Worm (Caenorhabditis elegans) whole organism, young adult: ENCODE results near the gene F49F1.4.

Source experiments
- B0261.1 ChIP-seq: sonication (generic microtip); optimal IDR thresholded peaks from 2 replicates; lab custom pipeline; 2016; ENCODE audit warnings: mild to moderate bottlenecking, missing genetic modification characterization, moderate library complexity, missing compliant biosample characterization
- C06A6.2 ChIP-seq: fragments of 200-800 bp; sonication (Bioruptor generic); conservative IDR thresholded peaks from 2 replicates; pipeline ENCODE4 v1.3.6; 2022; ENCODE audit warnings: missing genetic modification characterization, missing compliant biosample characterization
- D2030.7 ChIP-seq: fragments of 200-800 bp; sonication (Bioruptor generic); IDR thresholded peaks from 2 replicates; pipeline ENCODE4 v1.3.6; 2022; ENCODE audit warnings: missing genetic modification reagents, missing genetic modification characterization, missing compliant biosample characterization
- F10E7.11 ChIP-seq: sonication (generic microtip); optimal IDR thresholded peaks from 2 replicates; lab custom pipeline; 2017; ENCODE audit warnings: mild to moderate bottlenecking, missing genetic modification characterization, moderate library complexity, missing compliant biosample characterization
- F22D6.2 ChIP-seq: sonication (generic microtip); optimal IDR thresholded peaks from 2 replicates; lab custom pipeline; 2016; ENCODE audit warnings: mild to moderate bottlenecking, missing genetic modification characterization, missing compliant biosample characterization
- F23B12.7 ChIP-seq: sonication (generic microtip); optimal IDR thresholded peaks from 2 replicates; lab custom pipeline; 2017; ENCODE audit warnings: missing genetic modification characterization, mild to moderate bottlenecking, missing compliant biosample characterization, antibody characterized with exemption, moderate library complexity; ENCODE audit not compliant: insufficient read depth
- F37B4.10 ChIP-seq: fragments of 200-800 bp; sonication (Bioruptor generic); IDR thresholded peaks from 2 replicates; pipeline ENCODE4 v1.3.6; 2022; ENCODE audit warnings: missing genetic modification characterization, missing compliant biosample characterization
- F49E8.2 ChIP-seq: sonication (generic microtip); optimal IDR thresholded peaks from 3 replicates; lab custom pipeline; 2017; ENCODE audit warnings: missing genetic modification characterization, mild to moderate bottlenecking, missing compliant biosample characterization, antibody characterized with exemption, moderate library complexity; ENCODE audit not compliant: insufficient read depth
- F57C9.4 ChIP-seq: sonication (generic microtip); optimal IDR thresholded peaks from 2 replicates; lab custom pipeline; 2017; ENCODE audit warnings: mild to moderate bottlenecking, missing genetic modification characterization, missing compliant biosample characterization
- K11D2.4 ChIP-seq: fragments of 200-800 bp; sonication (Bioruptor generic); IDR thresholded peaks from 2 replicates; pipeline ENCODE4 v1.3.6; 2022; ENCODE audit warnings: missing genetic modification reagents, missing genetic modification characterization, missing compliant biosample characterization
- Y56A3A.18 ChIP-seq: fragments of 200-800 bp; sonication (Bioruptor generic); IDR thresholded peaks from 2 replicates; pipeline ENCODE4 v1.3.6; 2022; ENCODE audit warnings: missing genetic modification reagents, missing genetic modification characterization, missing compliant biosample characterization
- aptf-2 ChIP-seq: fragments of 200-800 bp; sonication (Bioruptor generic); conservative IDR thresholded peaks from 2 replicates; pipeline ENCODE4 v1.3.6; 2022; ENCODE audit warnings: missing genetic modification reagents, missing genetic modification characterization, missing compliant biosample characterization
- atf-7 ChIP-seq: sonication (generic microtip); optimal IDR thresholded peaks from 2 replicates; lab custom pipeline; 2017; ENCODE audit warnings: mild to moderate bottlenecking, missing genetic modification characterization, missing compliant biosample characterization
- attf-3 ChIP-seq: fragments of 200-800 bp; sonication (Bioruptor generic); conservative IDR thresholded peaks from 2 replicates; pipeline ENCODE4 v1.3.6; 2022; ENCODE audit warnings: missing genetic modification reagents, missing genetic modification characterization, missing compliant biosample characterization
- attf-5 ChIP-seq: fragments of 200-800 bp; sonication (Bioruptor generic); optimal IDR thresholded peaks from 2 replicates; lab custom pipeline; 2018; ENCODE audit warnings: mild to moderate bottlenecking, missing genetic modification characterization, missing compliant biosample characterization
- attf-6 ChIP-seq: fragments of 200-800 bp; sonication (Bioruptor generic); IDR thresholded peaks from 2 replicates; pipeline ENCODE4 v1.3.6; 2022; ENCODE audit warnings: missing genetic modification reagents, missing genetic modification characterization, missing compliant biosample characterization
- bed-1 ChIP-seq: fragments of 200-800 bp; sonication (Bioruptor generic); IDR thresholded peaks from 2 replicates; pipeline ENCODE4 v1.3.6; 2022; ENCODE audit warnings: missing genetic modification reagents, missing genetic modification characterization, missing compliant biosample characterization
- bed-2 ChIP-seq: fragments of 200-800 bp; sonication (Bioruptor generic); IDR thresholded peaks from 2 replicates; pipeline ENCODE4 v1.3.6; 2022; ENCODE audit warnings: missing genetic modification reagents, missing genetic modification characterization, missing compliant biosample characterization
- ccch-3 ChIP-seq: fragments of 200-800 bp; sonication (Bioruptor generic); optimal IDR thresholded peaks from 2 replicates; lab custom pipeline; 2018; ENCODE audit warnings: mild to moderate bottlenecking, missing genetic modification characterization, missing compliant biosample characterization
- cebp-1 ChIP-seq, 2 experiments: fragments of 200-800 bp in 1 of 2; sonication (Bioruptor generic) in 1 of 2; sonication (generic microtip) in 1 of 2; IDR thresholded peaks in 1 of 2; optimal IDR thresholded peaks in 1 of 2; 2 replicates each; pipeline versions ENCODE4 v1.3.6 to Lab custom; 2017 to 2022; ENCODE audit warnings: missing compliant biosample characterization in 2 of 2, missing genetic modification characterization in 2 of 2, mild to moderate bottlenecking in 1 of 2, missing genetic modification reagents in 1 of 2, moderate library complexity in 1 of 2
- ceh-58 ChIP-seq: fragments of 200-800 bp; sonication (Bioruptor generic); IDR thresholded peaks from 2 replicates; pipeline ENCODE4 v1.3.6; 2022; ENCODE audit warnings: missing genetic modification characterization, missing compliant biosample characterization
- ceh-79 ChIP-seq: sonication (generic microtip); optimal IDR thresholded peaks from 2 replicates; lab custom pipeline; 2017; ENCODE audit warnings: mild to moderate bottlenecking, missing genetic modification characterization, missing compliant biosample characterization
- dox-1 ChIP-seq: fragments of 200-800 bp; sonication (Bioruptor generic); IDR thresholded peaks from 2 replicates; pipeline ENCODE4 v1.3.6; 2022; ENCODE audit warnings: missing genetic modification reagents, missing genetic modification characterization, missing compliant biosample characterization
- dpff-1 ChIP-seq: sonication (generic microtip); optimal IDR thresholded peaks from 2 replicates; lab custom pipeline; 2017; ENCODE audit warnings: mild to moderate bottlenecking, missing genetic modification characterization, missing compliant biosample characterization
- egrh-3 ChIP-seq: fragments of 200-800 bp; sonication (Bioruptor generic); IDR thresholded peaks from 2 replicates; pipeline ENCODE4 v1.3.6; 2022; ENCODE audit warnings: missing genetic modification reagents, missing genetic modification characterization, missing compliant biosample characterization
- ets-4 ChIP-seq: fragments of 200-800 bp; sonication (Bioruptor generic); optimal IDR thresholded peaks from 2 replicates; lab custom pipeline; 2018; ENCODE audit warnings: mild to moderate bottlenecking, missing genetic modification characterization, missing compliant biosample characterization
- him-1 ChIP-seq: sonication (generic microtip); optimal IDR thresholded peaks from 2 replicates; lab custom pipeline; 2016; ENCODE audit warnings: missing genotype, missing genetic modification reagents, missing genetic modification characterization, missing compliant biosample characterization
- hmg-1.2 ChIP-seq: fragments of 200-800 bp; sonication (Bioruptor generic); IDR thresholded peaks from 2 replicates; pipeline ENCODE4 v1.3.6; 2022; ENCODE audit warnings: missing genetic modification reagents, missing genetic modification characterization, missing compliant biosample characterization
- hsf-1 ChIP-seq: fragments of 200-800 bp; sonication (Bioruptor generic); IDR thresholded peaks from 2 replicates; pipeline ENCODE4 v1.3.6; 2022; ENCODE audit warnings: missing genetic modification reagents, missing genetic modification characterization, missing compliant biosample characterization
- lin-54 ChIP-seq: fragments of 200-800 bp; sonication (Bioruptor generic); optimal IDR thresholded peaks from 2 replicates; lab custom pipeline; 2018; ENCODE audit warnings: mild to moderate bottlenecking, missing genetic modification characterization, missing compliant biosample characterization
- mcd-1 ChIP-seq: fragments of 200-800 bp; sonication (Bioruptor generic); IDR thresholded peaks from 2 replicates; pipeline ENCODE4 v1.3.6; 2022; ENCODE audit warnings: missing genetic modification reagents, missing genetic modification characterization, missing compliant biosample characterization
- mxl-1 ChIP-seq: sonication (generic microtip); optimal IDR thresholded peaks from 2 replicates; lab custom pipeline; 2016; ENCODE audit warnings: missing genetic modification characterization, missing compliant biosample characterization
- nfya-1 ChIP-seq: sonication (generic microtip); optimal IDR thresholded peaks from 2 replicates; lab custom pipeline; 2017; ENCODE audit warnings: antibody characterized with exemption, missing compliant biosample characterization, missing genetic modification characterization, borderline replicate concordance; ENCODE audit not compliant: insufficient read depth
- nhr-120 ChIP-seq: fragments of 200-800 bp; sonication (Bioruptor generic); IDR thresholded peaks from 2 replicates; pipeline ENCODE4 v1.3.6; 2022; ENCODE audit warnings: missing genetic modification characterization, missing compliant biosample characterization
- nhr-80 ChIP-seq: sonication (generic microtip); optimal IDR thresholded peaks from 2 replicates; lab custom pipeline; 2016; ENCODE audit warnings: missing genetic modification characterization, missing compliant biosample characterization
- nhr-90 ChIP-seq: sonication (generic microtip); optimal IDR thresholded peaks from 2 replicates; lab custom pipeline; 2016; ENCODE audit warnings: missing genotype, mild to moderate bottlenecking, missing genetic modification characterization, missing compliant biosample characterization
- repo-1 ChIP-seq: sonication (generic microtip); optimal IDR thresholded peaks from 2 replicates; lab custom pipeline; 2017; ENCODE audit warnings: mild to moderate bottlenecking, missing genetic modification characterization, missing compliant biosample characterization
- rpc-1 ChIP-seq, 2 experiments: fragments of 150-350 bp in 1 of 2; sonication (generic microtip) in 1 of 2; optimal IDR thresholded peaks; 2 replicates each; lab custom pipeline; 2014 to 2018; ENCODE audit warnings: missing biosample characterization in 1 of 2, missing genetic modification characterization in 1 of 2, missing genetic modification reagents in 1 of 2, missing genotype in 1 of 2
- snpc-1.3 ChIP-seq: sonication (generic microtip); optimal IDR thresholded peaks from 2 replicates; lab custom pipeline; 2017; ENCODE audit warnings: missing genetic modification characterization, mild to moderate bottlenecking, missing compliant biosample characterization, antibody characterized with exemption, moderate library complexity, missing genotype, missing genetic modification reagents; ENCODE audit not compliant: insufficient read depth
- snpc-3.4 ChIP-seq: sonication (generic microtip); optimal IDR thresholded peaks from 2 replicates; lab custom pipeline; 2017; ENCODE audit warnings: missing genetic modification characterization, mild to moderate bottlenecking, missing compliant biosample characterization, antibody characterized with exemption, moderate library complexity, missing genotype, missing genetic modification reagents
- snpc-4 ChIP-seq, 5 experiments: fragments of 150-350 bp in 1 of 5; sonication (generic microtip) in 4 of 5; optimal IDR thresholded peaks; 2 replicates each; lab custom pipeline; 2014 to 2018; ENCODE audit warnings: missing genetic modification characterization in 5 of 5, missing biosample characterization in 3 of 5, antibody characterized with exemption in 2 of 5, mild to moderate bottlenecking in 2 of 5, missing compliant biosample characterization in 2 of 5, missing genotype in 2 of 5, moderate library complexity in 2 of 5, missing genetic modification reagents in 1 of 5
- sptf-2 ChIP-seq: fragments of 200-800 bp; sonication (Bioruptor generic); optimal IDR thresholded peaks from 2 replicates; lab custom pipeline; 2018; ENCODE audit warnings: mild to moderate bottlenecking, missing genetic modification characterization, missing compliant biosample characterization
- tbp1 ChIP-seq: fragments of 200-800 bp; sonication (Bioruptor generic); optimal IDR thresholded peaks from 2 replicates; lab custom pipeline; 2018; ENCODE audit warnings: mild to moderate bottlenecking, missing genetic modification characterization, missing compliant biosample characterization
- unc-62 ChIP-seq: fragments of 150-350 bp; optimal IDR thresholded peaks from 2 replicates; lab custom pipeline; 2014; ENCODE audit warnings: missing biosample characterization, missing genetic modification reagents, missing genetic modification characterization
- ztf-18 ChIP-seq: sonication (generic microtip); optimal IDR thresholded peaks from 2 replicates; lab custom pipeline; 2016; ENCODE audit warnings: missing genotype, mild to moderate bottlenecking, missing genetic modification characterization, missing compliant biosample characterization
- ztf-22 ChIP-seq: fragments of 200-800 bp; sonication (Bioruptor generic); optimal IDR thresholded peaks from 2 replicates; lab custom pipeline; 2018; ENCODE audit warnings: mild to moderate bottlenecking, missing genetic modification characterization, moderate library complexity, missing compliant biosample characterization
- ztf-25 ChIP-seq: fragments of 200-800 bp; sonication (Bioruptor generic); IDR thresholded peaks from 2 replicates; pipeline ENCODE4 v1.3.6; 2022; ENCODE audit warnings: missing genetic modification reagents, missing genetic modification characterization, missing compliant biosample characterization
- ztf-26 ChIP-seq: sonication (generic microtip); optimal IDR thresholded peaks from 2 replicates; lab custom pipeline; 2017; ENCODE audit warnings: missing genetic modification characterization, missing compliant biosample characterization

The F49F1.4 gene

DNA sequence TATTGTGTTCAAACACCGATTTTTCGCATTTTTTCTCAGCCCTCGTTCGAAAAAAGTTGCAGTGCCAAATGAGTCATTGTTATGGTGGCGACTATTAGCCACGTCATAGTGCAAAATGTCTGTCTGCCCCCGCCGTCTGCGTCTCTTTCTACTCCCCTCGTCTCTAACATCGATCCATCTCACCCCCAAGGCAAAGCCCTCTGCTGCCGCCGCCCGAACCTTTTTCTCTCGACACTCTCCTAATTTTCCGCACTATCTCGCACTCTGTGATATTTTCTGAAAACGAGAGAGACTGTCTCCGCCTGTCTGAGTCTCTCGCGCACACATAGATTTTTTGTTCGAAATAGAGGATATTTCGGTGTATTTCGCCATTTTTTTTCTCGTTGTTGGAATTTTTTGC, 22.4 kb downstream of the F49F1.4 start (continued):
- TF ChIP-seq ceh-58 (GFP tag; lab: Robert Waterston, UW) (no peak), F57C9.4 (no peak), ccch-3 (GFP tag; lab: Kevin White, UChicago) (no peak), ets-4 (no peak), ztf-26 (tag; lab: Kevin White, UChicago) (peak; percentile 19), F37B4.10 (GFP tag; lab: Robert Waterston, UW) (no peak), K11D2.4 (GFP tag; lab: Robert Waterston, UW) (no peak), cebp-1 (GFP tag; IDR thresholded peaks at IDR 0.05; lab: Robert Waterston, UW) (no peak), cebp-1 (tag; optimal IDR thresholded peaks at IDR 0.05; lab: Kevin White, UChicago) (peak; percentile 84), B0261.1 (tag; lab: Kevin White, UChicago) (no peak), attf-5 (peak; percentile 81), D2030.7 (GFP tag; lab: Robert Waterston, UW) (no peak), nhr-80 (tag; lab: Kevin White, UChicago) (peak; percentile 48), lin-54 (peak; percentile 3), mxl-1 (tag; lab: Kevin White, UChicago) (no peak), ztf-22 (GFP tag; lab: Kevin White, UChicago) (no peak), C06A6.2 (peak; percentile 42; the same call in 1 of the 2 replicates), him-1 (no peak), dox-1 (GFP tag; lab: Robert Waterston, UW) (no peak), ztf-25 (no peak), mcd-1 (GFP tag; lab: Robert Waterston, UW) (peak; percentile 56), sptf-2 (GFP tag; lab: Kevin White, UChicago) (no peak), unc-62 (no peak), tbp1 (peak; percentile 10), nhr-90 (peak; percentile 3), Y56A3A.18 (GFP tag; lab: Robert Waterston, UW) (no peak), atf-7 (peak; percentile 73), bed-2 (GFP tag; lab: Robert Waterston, UW) (no peak), bed-1 (no peak), ceh-79 (tag; lab: Kevin White, UChicago) (no peak), nfya-1 (no peak), hsf-1 (GFP tag; lab: Robert Waterston, UW) (no peak), attf-6 (GFP tag; lab: Robert Waterston, UW) (no peak), rpc-1 (optimal IDR thresholded peaks at IDR 0.05; lab: Kevin White, UChicago) (no peak), rpc-1 (tag; optimal IDR thresholded peaks at IDR 0.05; lab: Kevin White, UChicago) (no peak), hmg-1.2 (GFP tag; lab: Robert Waterston, UW) (peak; percentile 92), snpc-4 (GFP tag; optimal IDR thresholded peaks at IDR 0.05; lab: Kevin White, UChicago) (no peak), snpc-4 (tag; optimal IDR thresholded peaks at IDR 0.05; lab: Kevin White, UChicago) (peak in 2 of 4 experiments; percentile 24 to 31), F23B12.7 (no peak), F49E8.2 (tag; lab: Kevin White, UChicago) (no peak), repo-1 (tag; lab: Kevin White, UChicago) (no peak), ztf-18 (tag; lab: Kevin White, UChicago) (peak; percentile 0), dpff-1 (no peak), attf-3 (GFP tag; lab: Robert Waterston, UW) (no peak), snpc-3.4 (no peak), aptf-2 (GFP tag; lab: Robert Waterston, UW) (no peak), egrh-3 (no peak), F22D6.2 (tag; lab: Kevin White, UChicago) (no peak), snpc-1.3 (no peak), F10E7.11 (tag; lab: Kevin White, UChicago) (no peak), nhr-120 (GFP tag; lab: Robert Waterston, UW) (no peak)
